Fruit fly (Drosophila melanogaster) whole organism, embryonic: ENCODE measurements around the gene CG13386.

Experiments used
- Ada2b ChIP-seq: fragments of 200-800 bp; sonication (Bioruptor generic); IDR thresholded peaks from 2 replicates; pipeline ENCODE4 v1.3.6; 2022; ENCODE audit warnings: missing biosample characterization, missing genetic modification characterization
- Bteb2 ChIP-seq: fragments of 200-800 bp; sonication (Bioruptor generic); optimal IDR thresholded peaks from 2 replicates; lab custom pipeline; 2016; ENCODE audit warnings: missing biosample characterization, missing genetic modification characterization
- CG10209 ChIP-seq: fragments of 200-800 bp; sonication (Bioruptor generic); optimal IDR thresholded peaks from 3 replicates; lab custom pipeline; 2017; ENCODE audit warnings: missing biosample characterization, mild to moderate bottlenecking, missing genetic modification characterization, missing genetic modification reagents
- CG12744 ChIP-seq: fragments of 200-800 bp; sonication (Bioruptor generic); optimal IDR thresholded peaks from 2 replicates; lab custom pipeline; 2016; ENCODE audit warnings: missing biosample characterization, missing genetic modification characterization
- CG14014 ChIP-seq: fragments of 200-800 bp; sonication (Bioruptor generic); IDR thresholded peaks from 2 replicates; pipeline ENCODE4 v1.3.6; 2022; ENCODE audit warnings: missing biosample characterization, missing genetic modification characterization
- CG15073 ChIP-seq: fragments of 200-800 bp; sonication (Bioruptor generic); optimal IDR thresholded peaks from 2 replicates; lab custom pipeline; 2016; ENCODE audit warnings: missing biosample characterization, missing genetic modification characterization
- CG15514 ChIP-seq: fragments of 200-800 bp; sonication (Bioruptor generic); optimal IDR thresholded peaks from 3 replicates; lab custom pipeline; 2017; ENCODE audit warnings: missing biosample characterization, missing genetic modification characterization, mild to moderate bottlenecking, moderate library complexity, missing genetic modification reagents
- CG15696 ChIP-seq: fragments of 200-800 bp; sonication (Bioruptor generic); optimal IDR thresholded peaks from 2 replicates; lab custom pipeline; 2019; ENCODE audit warnings: missing biosample characterization, mild to moderate bottlenecking, missing genetic modification characterization, moderate library complexity
- CG16815 ChIP-seq: fragments of 200-800 bp; sonication (Bioruptor generic); optimal IDR thresholded peaks from 3 replicates; lab custom pipeline; 2017; ENCODE audit warnings: missing biosample characterization, mild to moderate bottlenecking, missing genetic modification characterization
- CG17568 ChIP-seq: fragments of 200-800 bp; sonication (Bioruptor generic); optimal IDR thresholded peaks from 2 replicates; lab custom pipeline; 2018; ENCODE audit warnings: missing biosample characterization, mild to moderate bottlenecking, missing genetic modification characterization, moderate library complexity
- CG17912 ChIP-seq: fragments of 200-800 bp; sonication (Bioruptor generic); optimal IDR thresholded peaks from 2 replicates; lab custom pipeline; 2018; ENCODE audit warnings: missing biosample characterization, mild to moderate bottlenecking, missing genetic modification characterization
- CG18011 ChIP-seq: fragments of 200-800 bp; sonication (Bioruptor generic); optimal IDR thresholded peaks from 2 replicates; lab custom pipeline; 2017; ENCODE audit warnings: missing biosample characterization, missing genetic modification characterization, mild to moderate bottlenecking, moderate library complexity, missing genotype
- CG32772 ChIP-seq: fragments of 200-800 bp; sonication (Bioruptor generic); IDR thresholded peaks from 2 replicates; pipeline ENCODE4 v1.3.6; 2022; ENCODE audit warnings: missing biosample characterization, missing genetic modification characterization
- CG3281 ChIP-seq: fragments of 200-800 bp; sonication (Bioruptor generic); optimal IDR thresholded peaks from 3 replicates; lab custom pipeline; 2017; ENCODE audit warnings: missing biosample characterization, mild to moderate bottlenecking, missing genetic modification characterization
- CG3838 ChIP-seq: fragments of 200-800 bp; sonication (Bioruptor generic); optimal IDR thresholded peaks from 3 replicates; lab custom pipeline; 2016; ENCODE audit warnings: missing biosample characterization, missing genetic modification characterization
- CG4617 ChIP-seq: fragments of 200-800 bp; sonication (Bioruptor generic); optimal IDR thresholded peaks from 3 replicates; lab custom pipeline; 2016; ENCODE audit warnings: missing biosample characterization, missing genetic modification characterization, borderline replicate concordance
- CG6683 ChIP-seq: fragments of 200-800 bp; sonication (Bioruptor generic); optimal IDR thresholded peaks from 2 replicates; lab custom pipeline; 2017; ENCODE audit warnings: missing biosample characterization, mild to moderate bottlenecking, missing genetic modification characterization, missing genetic modification reagents
- CG8290 ChIP-seq, 3 experiments: fragments of 200-800 bp; sonication (Bioruptor generic); optimal IDR thresholded peaks; 2 replicates each; lab custom pipeline; 2016 to 2019; ENCODE audit warnings: missing biosample characterization in 3 of 3, missing genetic modification characterization in 3 of 3, mild to moderate bottlenecking in 2 of 3, moderate library complexity in 1 of 3
- CG9727 ChIP-seq: fragments of 200-800 bp; sonication (Bioruptor generic); optimal IDR thresholded peaks from 3 replicates; lab custom pipeline; 2017; ENCODE audit warnings: missing biosample characterization, mild to moderate bottlenecking, missing genetic modification characterization
- CoRest ChIP-seq: fragments of 200-800 bp; sonication (Bioruptor generic); optimal IDR thresholded peaks from 3 replicates; lab custom pipeline; 2018; ENCODE audit warnings: missing biosample characterization, mild to moderate bottlenecking, missing genetic modification characterization, moderate library complexity
- Dll ChIP-seq: fragments of 200-800 bp; sonication (Bioruptor generic); IDR thresholded peaks from 4 replicates; pipeline ENCODE4 v1.3.6; 2022; ENCODE audit warnings: missing biosample characterization, missing genetic modification characterization; ENCODE audit not compliant: partially characterized antibody
- Doc3 ChIP-seq: fragments of 200-800 bp; sonication (Bioruptor generic); IDR thresholded peaks from 3 replicates; pipeline ENCODE4 v1.3.6; 2022; ENCODE audit warnings: missing biosample characterization, missing genetic modification characterization; ENCODE audit not compliant: partially characterized antibody
- Ets65A ChIP-seq: fragments of 200-800 bp; sonication (Bioruptor generic); peaks from one replicate; lab custom pipeline; 2016; ENCODE audit warnings: missing biosample characterization, missing genetic modification characterization
- Fer3 ChIP-seq: fragments of 200-800 bp; sonication (Bioruptor generic); optimal IDR thresholded peaks from 2 replicates; lab custom pipeline; 2018; ENCODE audit warnings: missing biosample characterization, mild to moderate bottlenecking, missing genetic modification characterization, moderate library complexity
- H2.0 ChIP-seq: fragments of 200-800 bp; sonication (Bioruptor generic); IDR thresholded peaks from 2 replicates; pipeline ENCODE4 v1.3.6; 2022; ENCODE audit warnings: missing biosample characterization, missing genetic modification characterization
- Hand ChIP-seq: fragments of 200-800 bp; sonication (Bioruptor generic); optimal IDR thresholded peaks from 2 replicates; lab custom pipeline; 2017; ENCODE audit warnings: mild to moderate bottlenecking, missing biosample characterization, missing genetic modification reagents, missing genetic modification characterization
- Hmr ChIP-seq: fragments of 200-800 bp; sonication (Bioruptor generic); optimal IDR thresholded peaks from 3 replicates; lab custom pipeline; 2017; ENCODE audit warnings: mild to moderate bottlenecking, missing biosample characterization, missing genetic modification reagents, missing genetic modification characterization
- Hr51 ChIP-seq, 2 experiments: fragments of 200-800 bp; sonication (Bioruptor generic); optimal IDR thresholded peaks; 2 replicates in 1 of 2; 3 replicates in 1 of 2; lab custom pipeline; 2016 to 2018; ENCODE audit warnings: missing biosample characterization in 2 of 2, missing genetic modification characterization in 2 of 2, mild to moderate bottlenecking in 1 of 2, moderate library complexity in 1 of 2
- Hsf ChIP-seq: fragments of 200-800 bp; sonication (Bioruptor generic); optimal IDR thresholded peaks from 3 replicates; lab custom pipeline; 2016; ENCODE audit warnings: missing biosample characterization, missing genetic modification characterization
- MBD-R2 ChIP-seq: fragments of 200-800 bp; sonication (Bioruptor generic); IDR thresholded peaks from 2 replicates; pipeline ENCODE4 v1.3.6; 2022; ENCODE audit warnings: missing biosample characterization, missing genetic modification characterization
- MESR4 ChIP-seq: fragments of 200-800 bp; sonication (Bioruptor generic); optimal IDR thresholded peaks from 2 replicates; lab custom pipeline; 2018; ENCODE audit warnings: missing biosample characterization, mild to moderate bottlenecking, missing genetic modification characterization, moderate library complexity
- MTF-1 ChIP-seq: fragments of 200-800 bp; sonication (Bioruptor generic); optimal IDR thresholded peaks from 2 replicates; lab custom pipeline; 2018; ENCODE audit warnings: missing biosample characterization, mild to moderate bottlenecking, missing genetic modification characterization, borderline replicate concordance
- PHDP ChIP-seq: fragments of 200-800 bp; sonication (Bioruptor generic); optimal IDR thresholded peaks from 3 replicates; lab custom pipeline; 2018; ENCODE audit warnings: missing biosample characterization, mild to moderate bottlenecking, missing genetic modification characterization, moderate library complexity
- caup ChIP-seq: fragments of 200-800 bp; sonication (Bioruptor generic); optimal IDR thresholded peaks from 3 replicates; lab custom pipeline; 2017; ENCODE audit warnings: missing biosample characterization, mild to moderate bottlenecking, missing genetic modification characterization, moderate library complexity; ENCODE audit not compliant: severe bottlenecking
- dm ChIP-seq: fragments of 200-800 bp; sonication (Bioruptor generic); optimal IDR thresholded peaks from 3 replicates; lab custom pipeline; 2016; ENCODE audit warnings: missing biosample characterization, missing genetic modification characterization
- esg ChIP-seq: fragments of 200-800 bp; sonication (Bioruptor generic); conservative IDR thresholded peaks from 2 replicates; pipeline ENCODE4 v1.3.6; 2022; ENCODE audit warnings: missing biosample characterization, missing genetic modification characterization
- fd3F ChIP-seq: fragments of 200-800 bp; sonication (Bioruptor generic); optimal IDR thresholded peaks from 2 replicates; lab custom pipeline; 2018; ENCODE audit warnings: missing biosample characterization, mild to moderate bottlenecking, missing genetic modification characterization, moderate library complexity
- gfzf ChIP-seq: fragments of 200-800 bp; sonication (Bioruptor generic); optimal IDR thresholded peaks from 2 replicates; lab custom pipeline; 2016; ENCODE audit warnings: missing biosample characterization, mild to moderate bottlenecking, missing genetic modification characterization, moderate library complexity
- gsb ChIP-seq: fragments of 200-800 bp; sonication (Bioruptor generic); IDR thresholded peaks from 2 replicates; pipeline ENCODE4 v1.3.6; 2022; ENCODE audit warnings: missing biosample characterization, missing genetic modification characterization
- her ChIP-seq: fragments of 200-800 bp; sonication (Bioruptor generic); optimal IDR thresholded peaks from 2 replicates; lab custom pipeline; 2016; ENCODE audit warnings: missing biosample characterization, missing genetic modification characterization
- jing ChIP-seq: fragments of 200-800 bp; sonication (Bioruptor generic); optimal IDR thresholded peaks from 2 replicates; lab custom pipeline; 2018; ENCODE audit warnings: missing biosample characterization, mild to moderate bottlenecking, missing genetic modification characterization
- ken ChIP-seq: fragments of 200-800 bp; sonication (Bioruptor generic); IDR thresholded peaks from 3 replicates; pipeline ENCODE4 v1.3.6; 2022; ENCODE audit warnings: missing biosample characterization, missing genetic modification characterization
- prd ChIP-seq, 3 experiments: fragments of >200 bp in 2 of 3; fragments of 200-800 bp in 1 of 3; sonication (Bioruptor generic) in 1 of 3; optimal IDR thresholded peaks in 2 of 3; IDR thresholded peaks in 1 of 3; 2 replicates in 2 of 3; 3 replicates in 1 of 3; pipeline versions ENCODE4 v1.3.6 to Lab custom; 2017 to 2022; ENCODE audit warnings: missing biosample characterization in 1 of 3, missing genetic modification characterization in 1 of 3
- salm ChIP-seq: fragments of 200-800 bp; sonication (Bioruptor generic); optimal IDR thresholded peaks from 2 replicates; lab custom pipeline; 2018; ENCODE audit warnings: missing biosample characterization, mild to moderate bottlenecking, missing genetic modification characterization
- sob ChIP-seq: fragments of 200-800 bp; sonication (Bioruptor generic); IDR thresholded peaks from 2 replicates; pipeline ENCODE4 v1.3.6; 2022; ENCODE audit warnings: missing biosample characterization, missing genetic modification characterization
- sr ChIP-seq: fragments of 200-800 bp; sonication (Bioruptor generic); IDR thresholded peaks from 3 replicates; pipeline ENCODE4 v1.3.6; 2022; ENCODE audit warnings: missing biosample characterization, missing genetic modification characterization
- unc-4 ChIP-seq: fragments of 200-800 bp; sonication (Bioruptor generic); IDR thresholded peaks from 2 replicates; pipeline ENCODE4 v1.3.6; 2022; ENCODE audit warnings: missing biosample characterization, missing genetic modification characterization; ENCODE audit not compliant: partially characterized antibody

The CG13386 gene

DNA sequence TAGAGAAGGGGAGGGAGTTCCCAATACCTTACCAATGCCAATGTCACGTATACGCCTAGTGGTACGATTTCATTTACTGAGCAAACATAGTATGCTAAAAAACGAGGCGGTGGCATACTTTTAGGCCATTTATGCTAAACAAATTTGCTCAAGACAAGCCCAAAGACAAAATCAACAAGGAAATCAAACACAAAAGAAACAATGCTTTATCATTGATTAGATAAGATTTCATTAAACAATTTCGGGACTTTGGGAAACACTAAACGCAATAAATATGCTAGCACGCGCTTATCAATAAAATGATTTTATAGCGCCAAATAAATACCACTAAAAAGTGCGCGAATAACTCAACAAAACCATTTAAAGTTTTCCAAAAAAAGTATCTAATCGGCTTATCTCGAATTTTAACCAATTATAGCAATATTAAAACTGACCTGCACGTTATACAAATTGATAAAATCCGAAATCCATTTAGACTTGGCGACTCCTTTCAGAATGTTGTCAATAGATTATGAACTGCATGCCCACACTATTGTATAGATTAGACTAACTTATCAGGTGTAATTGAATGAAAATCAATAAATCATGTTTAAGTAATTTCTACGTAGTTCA, 48.2 kb upstream of the CG13386 start (continued):
- TF ChIP-seq Doc3 (GFP tag; lab: Robert Waterston, UW) (no peak), Hsf (GFP tag; lab: Kevin White, UChicago) (no peak), H2.0 (GFP tag; lab: Robert Waterston, UW) (0 out of 2 replicates have a peak, but pooled peaks have one; percentile 8), MESR4 (GFP tag; lab: Kevin White, UChicago) (no peak), jing (GFP tag; lab: Kevin White, UChicago) (no peak), CoRest (tag; lab: Kevin White, UChicago) (peak; percentile 33), CG6683 (GFP tag; lab: Kevin White, UChicago) (peak; percentile 2), Ada2b (peak; percentile 12; the same call in 1 of the 2 replicates), Fer3 (tag; lab: Kevin White, UChicago) (peak; percentile 54), PHDP (tag; lab: Kevin White, UChicago) (peak; percentile 69), gfzf (GFP tag; lab: Kevin White, UChicago) (no peak), CG17912 (no peak), Ets65A (no peak), MBD-R2 (GFP tag; lab: Robert Waterston, UW) (no peak), CG15696 (tag; lab: Kevin White, UChicago) (no peak), CG18011 (GFP tag; lab: Kevin White, UChicago) (peak; percentile 17), gsb (no peak), Bteb2 (GFP tag; lab: Kevin White, UChicago) (peak; percentile 30), esg (GFP tag; lab: Robert Waterston, UW) (no peak), CG8290 (GFP tag; optimal IDR thresholded peaks at IDR 0.05; lab: Kevin White, UChicago) (no peak), CG8290 (tag; optimal IDR thresholded peaks at IDR 0.05; lab: Kevin White, UChicago) (peak in 1 of 2 experiments; percentile 63), sr (no peak), CG12744 (GFP tag; lab: Kevin White, UChicago) (peak; percentile 52), Hr51 (GFP tag; optimal IDR thresholded peaks at IDR 0.05; lab: Kevin White, UChicago) (peak in 1 of 2 experiments; percentile 26), CG15514 (GFP tag; lab: Kevin White, UChicago) (peak; percentile 62), dm (no peak), CG10209 (GFP tag; lab: Kevin White, UChicago) (peak; percentile 31), CG14014 (GFP tag; lab: Robert Waterston, UW) (peak; percentile 52; the same call in 1 of the 2 replicates), her (GFP tag; lab: Kevin White, UChicago) (peak; percentile 28), unc-4 (GFP tag; lab: Robert Waterston, UW) (no peak), CG4617 (GFP tag; lab: Kevin White, UChicago) (no peak), CG16815 (GFP tag; lab: Kevin White, UChicago) (no peak), CG9727 (GFP tag; lab: Kevin White, UChicago) (peak; percentile 16), ken (GFP tag; lab: Robert Waterston, UW) (no peak), CG17568 (peak; percentile 54), Hand (peak; percentile 52), CG15073 (GFP tag; lab: Kevin White, UChicago) (no peak), Dll (GFP tag; lab: Robert Waterston, UW) (no peak), MTF-1 (GFP tag; lab: Kevin White, UChicago) (peak; percentile 41), CG3281 (GFP tag; lab: Kevin White, UChicago) (peak; percentile 60), CG32772 (no peak), CG3838 (GFP tag; lab: Kevin White, UChicago) (no peak), sob (GFP tag; lab: Robert Waterston, UW) (peak; percentile 55; the same call in 1 of the 2 replicates), fd3F (GFP tag; lab: Kevin White, UChicago) (peak; percentile 28), salm (tag; lab: Kevin White, UChicago) (peak; percentile 39), prd (optimal IDR thresholded peaks at IDR 0.05; lab: Kevin White, UChicago) (no peak), prd (GFP tag; IDR thresholded peaks at IDR 0.05; lab: Robert Waterston, UW) (no peak), caup (GFP tag; lab: Kevin White, UChicago) (peak; percentile 54), Hmr (GFP tag; lab: Kevin White, UChicago) (peak; percentile 74)
